Worm (Caenorhabditis elegans) whole organism, mixed stage, embryonic: ENCODE data around the gene F35C11.6.

ENCODE experiments used
- M03D4.4 ChIP-seq: sonication (generic microtip); optimal IDR thresholded peaks from 2 replicates; lab custom pipeline; 2017; ENCODE audit warnings: mild to moderate bottlenecking, missing genetic modification characterization, missing compliant biosample characterization
- ces-1 ChIP-seq: fragments of 150-350 bp; optimal IDR thresholded peaks from 2 replicates; lab custom pipeline; 2014; ENCODE audit warnings: missing biosample characterization, missing genetic modification reagents, missing genetic modification characterization
- elt-3 ChIP-seq: fragments of 150-350 bp; optimal IDR thresholded peaks from 2 replicates; lab custom pipeline; 2014; ENCODE audit warnings: missing biosample characterization, missing genetic modification characterization
- flh-1 ChIP-seq: fragments of 200-800 bp; sonication (Bioruptor generic); optimal IDR thresholded peaks from 2 replicates; lab custom pipeline; 2018; ENCODE audit warnings: mild to moderate bottlenecking, missing genetic modification characterization, moderate library complexity, missing compliant biosample characterization
- lin-13 ChIP-seq: fragments of 150-350 bp; optimal IDR thresholded peaks from 2 replicates; lab custom pipeline; 2014; ENCODE audit warnings: missing biosample characterization, missing genetic modification characterization
- lsy-2 ChIP-seq: fragments of 150-350 bp; optimal IDR thresholded peaks from 2 replicates; lab custom pipeline; 2014; ENCODE audit warnings: missing biosample characterization, missing genetic modification characterization
- nhr-237 ChIP-seq: fragments of 150-350 bp; optimal IDR thresholded peaks from 2 replicates; lab custom pipeline; 2014; ENCODE audit warnings: missing biosample characterization, missing genetic modification characterization
- nhr-28 ChIP-seq: fragments of 150-350 bp; optimal IDR thresholded peaks from 2 replicates; lab custom pipeline; 2014; ENCODE audit warnings: missing biosample characterization, missing genetic modification characterization
- nhr-76 ChIP-seq: sonication (generic microtip); optimal IDR thresholded peaks from 2 replicates; lab custom pipeline; 2017; ENCODE audit warnings: missing biosample characterization, missing genetic modification characterization
- pha-4 ChIP-seq: fragments of 150-350 bp; optimal IDR thresholded peaks from 2 replicates; lab custom pipeline; 2018; ENCODE audit warnings: missing biosample characterization, missing genetic modification reagents, missing genetic modification characterization
- snpc-4 ChIP-seq: fragments of 150-350 bp; optimal IDR thresholded peaks from 2 replicates; lab custom pipeline; 2014; ENCODE audit warnings: missing biosample characterization, missing genetic modification characterization
- unc-62 ChIP-seq: fragments of 150-350 bp; optimal IDR thresholded peaks from 2 replicates; lab custom pipeline; 2014; ENCODE audit warnings: missing biosample characterization, missing genetic modification reagents, missing genetic modification characterization
- ztf-11 ChIP-seq: fragments of 150-350 bp; optimal IDR thresholded peaks from 2 replicates; lab custom pipeline; 2014; ENCODE audit warnings: missing biosample characterization, missing genetic modification characterization

ce11 chrII:8224623-8225022 is 34.3 kb downstream of the F35C11.6 start:
- TF ChIP-seq M03D4.4 (tag; lab: Kevin White, UChicago) (no peak), ces-1 (GFP tag; lab: Kevin White, UChicago) (no peak), nhr-76 (tag; lab: Kevin White, UChicago) (no peak), lsy-2 (tag; lab: Kevin White, UChicago) (no peak), snpc-4 (tag; lab: Kevin White, UChicago) (no peak), unc-62 (GFP tag; lab: Kevin White, UChicago) (no peak), pha-4 (tag; lab: Kevin White, UChicago) (no peak), ztf-11 (tag; lab: Kevin White, UChicago) (no peak), elt-3 (tag; lab: Kevin White, UChicago) (no peak), nhr-237 (tag; lab: Kevin White, UChicago) (no peak), flh-1 (GFP tag; lab: Kevin White, UChicago) (no peak), nhr-28 (no peak), lin-13 (tag; lab: Kevin White, UChicago) (no peak)
